Fruit fly (Drosophila melanogaster) whole organism, prepupa: ENCODE results near the gene CG7692.

Source experiments
- Blimp-1 ChIP-seq: fragments of 200-800 bp; sonication (Bioruptor generic); optimal IDR thresholded peaks from 3 replicates; lab custom pipeline; 2017; ENCODE audit warnings: missing biosample characterization, missing genetic modification characterization, mild to moderate bottlenecking, moderate library complexity, missing genetic modification reagents
- CG10631 ChIP-seq: fragments of 200-800 bp; sonication (Bioruptor generic); optimal IDR thresholded peaks from 2 replicates; lab custom pipeline; 2016; ENCODE audit warnings: missing biosample characterization, missing genetic modification characterization
- CG10669 ChIP-seq: fragments of 200-800 bp; sonication (Bioruptor generic); optimal IDR thresholded peaks from 3 replicates; lab custom pipeline; 2018; ENCODE audit warnings: missing biosample characterization, mild to moderate bottlenecking, missing genetic modification characterization, moderate library complexity
- CG11294 ChIP-seq: fragments of 200-800 bp; sonication (Bioruptor generic); IDR thresholded peaks from 2 replicates; pipeline ENCODE4 v1.3.6; 2022; ENCODE audit warnings: missing biosample characterization, missing genetic modification characterization
- CG11762 ChIP-seq: fragments of 200-800 bp; sonication (Bioruptor generic); optimal IDR thresholded peaks from 3 replicates; lab custom pipeline; 2016; ENCODE audit warnings: missing biosample characterization, missing genetic modification characterization; ENCODE audit not compliant: insufficient read depth
- CG15336 ChIP-seq: fragments of 200-800 bp; sonication (Bioruptor generic); IDR thresholded peaks from 2 replicates; pipeline ENCODE4 v1.3.6; 2022; ENCODE audit warnings: missing biosample characterization, missing genetic modification characterization
- CG1621 ChIP-seq: fragments of 200-800 bp; sonication (Bioruptor generic); optimal IDR thresholded peaks from 3 replicates; lab custom pipeline; 2018; ENCODE audit warnings: missing biosample characterization, mild to moderate bottlenecking, missing genetic modification characterization
- CG34406 ChIP-seq: fragments of 200-800 bp; sonication (Bioruptor generic); optimal IDR thresholded peaks from 3 replicates; lab custom pipeline; 2016; ENCODE audit warnings: missing biosample characterization, missing genetic modification characterization
- CG3919 ChIP-seq: fragments of 200-800 bp; sonication (Bioruptor generic); optimal IDR thresholded peaks from 3 replicates; lab custom pipeline; 2016; ENCODE audit warnings: missing biosample characterization, missing genetic modification characterization
- CG4318 ChIP-seq: fragments of 200-800 bp; sonication (Bioruptor generic); optimal IDR thresholded peaks from 3 replicates; lab custom pipeline; 2017; ENCODE audit warnings: missing biosample characterization, mild to moderate bottlenecking, missing genetic modification characterization
- CG6163 ChIP-seq: fragments of 200-800 bp; sonication (Bioruptor generic); IDR thresholded peaks from 3 replicates; pipeline ENCODE4 v1.3.6; 2022; ENCODE audit warnings: missing biosample characterization, missing genetic modification characterization
- CG6276 ChIP-seq: fragments of 200-800 bp; sonication (Bioruptor generic); optimal IDR thresholded peaks from 2 replicates; lab custom pipeline; 2017; ENCODE audit warnings: missing biosample characterization, mild to moderate bottlenecking, missing genetic modification characterization
- CG6808 ChIP-seq: fragments of 200-800 bp; sonication (Bioruptor generic); optimal IDR thresholded peaks from 3 replicates; lab custom pipeline; 2017; ENCODE audit warnings: missing biosample characterization, missing genetic modification characterization, mild to moderate bottlenecking, moderate library complexity, missing genetic modification reagents
- CG7368 ChIP-seq: fragments of 200-800 bp; sonication (Bioruptor generic); optimal IDR thresholded peaks from 3 replicates; lab custom pipeline; 2016; ENCODE audit warnings: missing biosample characterization, missing genetic modification characterization
- CG8119 ChIP-seq: fragments of 200-800 bp; sonication (Bioruptor generic); IDR thresholded peaks from 3 replicates; pipeline ENCODE4 v1.3.6; 2022; ENCODE audit warnings: missing biosample characterization, missing genetic modification characterization
- CG8319 ChIP-seq: fragments of 200-800 bp; sonication (Bioruptor generic); optimal IDR thresholded peaks from 3 replicates; lab custom pipeline; 2016; ENCODE audit warnings: missing biosample characterization, missing genetic modification characterization
- CG8632 ChIP-seq: fragments of 200-800 bp; sonication (Bioruptor generic); optimal IDR thresholded peaks from 3 replicates; lab custom pipeline; 2016; ENCODE audit warnings: missing biosample characterization, missing genetic modification characterization
- CG9139 ChIP-seq: fragments of 200-800 bp; sonication (Bioruptor generic); optimal IDR thresholded peaks from 3 replicates; lab custom pipeline; 2017; ENCODE audit warnings: missing biosample characterization, mild to moderate bottlenecking, missing genetic modification characterization
- Eip75B ChIP-seq: fragments of 200-800 bp; sonication (Bioruptor generic); optimal IDR thresholded peaks from 3 replicates; lab custom pipeline; 2016; ENCODE audit warnings: missing biosample characterization, missing genetic modification characterization
- Eip78C ChIP-seq: fragments of 200-800 bp; sonication (Bioruptor generic); peaks from one replicate; lab custom pipeline; 2016; ENCODE audit warnings: missing biosample characterization, missing genetic modification characterization
- Ets21C ChIP-seq: fragments of 200-800 bp; sonication (Bioruptor generic); optimal IDR thresholded peaks from 3 replicates; lab custom pipeline; 2016; ENCODE audit warnings: missing biosample characterization, missing genetic modification characterization
- Hr38 ChIP-seq: sonication (Bioruptor generic); optimal IDR thresholded peaks from 2 replicates; lab custom pipeline; 2016; ENCODE audit warnings: missing biosample characterization, missing genetic modification characterization
- Hr4 ChIP-seq: fragments of 200-800 bp; sonication (Bioruptor generic); optimal IDR thresholded peaks from 3 replicates; lab custom pipeline; 2016; ENCODE audit warnings: missing biosample characterization, missing genetic modification characterization
- Lpt ChIP-seq: fragments of 200-800 bp; sonication (Bioruptor generic); optimal IDR thresholded peaks from 3 replicates; lab custom pipeline; 2016; ENCODE audit warnings: missing biosample characterization, missing genetic modification characterization
- Met ChIP-seq: fragments of 200-800 bp; sonication (Bioruptor generic); optimal IDR thresholded peaks from 3 replicates; lab custom pipeline; 2016; ENCODE audit warnings: missing biosample characterization, missing genetic modification characterization
- Smox ChIP-seq: fragments of 200-800 bp; sonication (Bioruptor generic); optimal IDR thresholded peaks from 3 replicates; lab custom pipeline; 2016; ENCODE audit warnings: missing biosample characterization, missing genetic modification characterization
- Sox102F ChIP-seq: fragments of 200-800 bp; sonication (Bioruptor generic); optimal IDR thresholded peaks from 2 replicates; lab custom pipeline; 2016; ENCODE audit warnings: missing biosample characterization, mild to moderate bottlenecking, missing genetic modification characterization
- achi ChIP-seq: fragments of 200-800 bp; sonication (Bioruptor generic); optimal IDR thresholded peaks from 3 replicates; lab custom pipeline; 2016; ENCODE audit warnings: missing biosample characterization, missing genetic modification characterization
- eg ChIP-seq: fragments of 200-800 bp; sonication (Bioruptor generic); IDR thresholded peaks from 3 replicates; pipeline ENCODE4 v1.3.6; 2022; ENCODE audit warnings: missing biosample characterization, missing genetic modification characterization
- fd59A ChIP-seq: fragments of 200-800 bp; sonication (Bioruptor generic); optimal IDR thresholded peaks from 2 replicates; lab custom pipeline; 2017; ENCODE audit warnings: missing biosample characterization, mild to moderate bottlenecking, missing genetic modification characterization, missing genetic modification reagents
- fkh ChIP-seq: fragments of 200-800 bp; sonication (Bioruptor generic); optimal IDR thresholded peaks from 3 replicates; lab custom pipeline; 2017; ENCODE audit warnings: missing biosample characterization, mild to moderate bottlenecking, missing genetic modification characterization, moderate library complexity
- lz ChIP-seq: fragments of 200-800 bp; sonication (Bioruptor generic); optimal IDR thresholded peaks from 3 replicates; lab custom pipeline; 2016; ENCODE audit warnings: missing biosample characterization, missing genetic modification characterization
- net ChIP-seq: fragments of 200-800 bp; sonication (Bioruptor generic); optimal IDR thresholded peaks from 3 replicates; lab custom pipeline; 2016; ENCODE audit warnings: missing biosample characterization, missing genetic modification characterization
- salr ChIP-seq, 2 experiments: fragments of 200-800 bp; sonication (Bioruptor generic); optimal IDR thresholded peaks; 3 replicates each; lab custom pipeline; 2016 to 2018; ENCODE audit warnings: missing biosample characterization in 2 of 2, missing genetic modification characterization in 2 of 2, mild to moderate bottlenecking in 1 of 2
- spab ChIP-seq: fragments of 200-800 bp; sonication (Bioruptor generic); optimal IDR thresholded peaks from 2 replicates; lab custom pipeline; 2017; ENCODE audit warnings: missing biosample characterization, mild to moderate bottlenecking, missing genetic modification characterization, missing genetic modification reagents
- ss ChIP-seq, 2 experiments: fragments of 200-800 bp; sonication (Bioruptor generic); optimal IDR thresholded peaks; 2 replicates in 1 of 2; 3 replicates in 1 of 2; lab custom pipeline; 2017 to 2018; ENCODE audit warnings: mild to moderate bottlenecking in 2 of 2, missing biosample characterization in 2 of 2, missing genetic modification characterization in 2 of 2, moderate library complexity in 1 of 2
- vri ChIP-seq: fragments of 200-800 bp; sonication (Bioruptor generic); optimal IDR thresholded peaks from 3 replicates; lab custom pipeline; 2016; ENCODE audit warnings: missing biosample characterization, mild to moderate bottlenecking, missing genetic modification characterization

Gene CG7692

DNA sequence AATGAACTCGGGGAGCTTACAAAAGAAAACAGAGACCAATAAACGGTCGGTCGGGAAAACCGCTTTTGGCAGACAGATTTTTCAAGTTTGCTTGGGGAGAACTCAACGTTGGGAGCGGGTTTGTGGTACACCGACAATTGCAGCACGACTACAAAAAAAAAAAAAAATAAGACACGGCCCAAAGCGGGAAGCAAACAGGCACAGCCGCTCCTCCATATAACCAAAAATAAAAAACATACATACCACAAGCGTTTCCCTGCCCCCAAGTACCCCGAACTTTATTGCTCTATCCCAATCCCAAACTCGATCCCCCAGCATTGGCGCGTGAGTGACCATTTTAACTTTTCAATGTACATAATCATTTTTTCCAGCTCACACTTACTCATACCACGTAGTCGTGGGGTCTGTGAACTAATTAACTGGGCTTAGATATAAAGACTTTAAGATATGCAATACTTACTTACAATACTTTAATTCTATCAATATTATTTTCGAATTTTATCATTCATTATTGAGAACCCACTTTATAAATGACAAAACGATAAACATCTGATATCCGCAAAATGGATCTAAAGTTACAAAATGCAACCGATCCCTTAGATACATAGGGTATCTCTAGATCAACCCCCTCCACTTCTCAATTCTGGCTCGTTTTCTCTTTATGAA, 23.5 kb downstream of the CG7692 start (continued):
- TF ChIP-seq CG4318 (GFP tag; lab: Kevin White, UChicago): no peak
- TF ChIP-seq CG3919 (GFP tag; lab: Kevin White, UChicago): no peak
- no peak for TF ChIP-seq Ets21C
- TF ChIP-seq Met: no peak
- TF ChIP-seq CG1621: no peak
- TF ChIP-seq CG8119: peak; percentile 46; the same call in 2 of the 3 replicates
- no peak for TF ChIP-seq Eip75B
- TF ChIP-seq vri (GFP tag; lab: Kevin White, UChicago): no peak
- TF ChIP-seq CG10669 (GFP tag; lab: Kevin White, UChicago): no peak
- TF ChIP-seq CG34406 (GFP tag; lab: Kevin White, UChicago): no peak
- peak in 1 of 2 experiments; percentile 45 for TF ChIP-seq salr (GFP tag; optimal IDR thresholded peaks at IDR 0.05; lab: Kevin White, UChicago)
- TF ChIP-seq CG8319 (GFP tag; lab: Kevin White, UChicago): no peak
- no peak for TF ChIP-seq CG6276 (GFP tag; lab: Kevin White, UChicago)
- no peak for TF ChIP-seq net
- TF ChIP-seq CG15336 (GFP tag; lab: Robert Waterston, UW): peak; percentile 59; the same call in 1 of the 2 replicates

DNA sequence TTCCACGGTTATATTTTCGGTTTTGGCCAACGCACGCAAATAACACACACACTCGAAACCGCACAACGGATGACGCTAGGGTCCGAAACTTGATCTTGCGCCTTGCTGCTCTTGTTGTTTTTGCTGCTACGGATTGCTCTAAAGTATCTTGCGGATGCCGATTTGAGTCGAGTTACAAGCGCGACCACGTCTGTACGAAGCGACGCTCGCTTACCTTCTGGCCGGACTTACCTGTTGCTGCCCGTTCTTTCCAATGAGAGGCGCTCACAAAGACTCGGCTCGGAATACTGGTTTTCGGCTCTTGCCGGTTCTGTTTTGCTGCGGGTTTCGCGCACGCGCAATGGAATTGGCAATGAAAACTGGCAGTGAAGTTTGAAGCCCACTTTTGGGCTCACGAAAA, 27.7 kb downstream of the CG7692 start, which contains the start of gene Cad74A:
TSS of gene Cad74A (minus strand) at position 220 of the 400 bp plus-strand sequence.
- TF ChIP-seq CG15336 (GFP tag; lab: Robert Waterston, UW): peak; percentile 55; the same call in 1 of the 2 replicates
- peak in 1 of 2 experiments; percentile 46 for TF ChIP-seq ss (GFP tag; optimal IDR thresholded peaks at IDR 0.05; lab: Kevin White, UChicago)
- peak; percentile 51; the same call in 2 of the 3 replicates for TF ChIP-seq CG6163 (GFP tag; lab: Robert Waterston, UW)
- TF ChIP-seq Eip75B: peak; percentile 18
- no peak for TF ChIP-seq CG10669 (GFP tag; lab: Kevin White, UChicago)
- TF ChIP-seq fd59A: no peak
- peak; percentile 52; the same call in 2 of the 3 replicates for TF ChIP-seq eg (GFP tag; lab: Robert Waterston, UW)
- TF ChIP-seq Lpt (GFP tag; lab: Kevin White, UChicago): peak; percentile 32
- TF ChIP-seq Eip78C (GFP tag; lab: Kevin White, UChicago): peak; percentile 86
- TF ChIP-seq Hr38 (GFP tag; lab: Kevin White, UChicago): no peak
- peak; percentile 91 for TF ChIP-seq CG1621
- peak; percentile 8 for TF ChIP-seq fkh (GFP tag; lab: Kevin White, UChicago)
- TF ChIP-seq CG8119: peak; percentile 51; the same call in 2 of the 3 replicates

DNA sequence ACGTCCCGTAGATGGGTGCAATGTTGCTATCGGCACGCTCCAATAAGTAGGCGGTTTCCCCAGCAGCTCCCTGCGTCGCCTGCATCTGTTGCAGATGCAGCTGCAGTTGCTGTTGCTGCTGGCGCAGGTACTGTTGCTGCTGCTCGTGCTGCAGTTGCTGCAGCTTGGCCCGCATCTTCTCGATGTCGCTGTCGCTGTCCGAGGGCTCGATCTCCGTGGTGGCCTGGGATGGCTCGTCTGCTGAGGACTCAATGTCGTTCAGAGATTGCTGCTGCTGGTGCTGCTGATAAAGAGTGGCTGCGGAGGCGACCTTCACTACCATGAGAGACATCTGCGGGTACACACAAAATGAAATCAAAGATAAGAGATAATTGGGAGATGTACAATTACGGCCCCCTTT, 30.4 kb downstream of the CG7692 start:
- TF ChIP-seq CG11294 (GFP tag; lab: Robert Waterston, UW): no peak
- peak in 1 of 2 experiments; percentile 86 for TF ChIP-seq ss (GFP tag; optimal IDR thresholded peaks at IDR 0.05; lab: Kevin White, UChicago)

DNA sequence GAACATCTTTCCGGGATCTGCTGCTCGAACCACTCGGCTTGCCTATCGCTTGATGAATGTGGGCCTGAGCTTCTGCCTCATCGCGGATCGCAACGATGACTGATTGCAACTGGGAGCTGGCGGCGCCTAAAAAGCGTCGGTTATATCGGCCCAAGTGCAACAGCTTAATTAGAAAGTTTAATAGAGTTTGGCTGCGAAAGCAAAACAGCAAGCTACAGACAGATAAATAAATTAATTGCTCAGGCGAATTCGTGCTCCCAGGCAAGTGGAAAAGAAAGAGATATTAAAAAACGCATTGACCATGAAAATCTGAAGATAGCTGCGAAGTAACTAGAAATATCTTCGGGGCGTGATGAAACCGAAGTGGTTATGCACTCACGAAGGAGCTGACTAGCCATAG, 31.0 kb downstream of the CG7692 start, which contains the start of gene CG13728:
TSS of gene CG13728 (minus strand) at position 101 of the 400 bp plus-strand sequence.
- TF ChIP-seq Hr4 (GFP tag; lab: Kevin White, UChicago) (no peak), achi (no peak), spab (no peak), Sox102F (GFP tag; lab: Kevin White, UChicago) (no peak), Blimp-1 (GFP tag; lab: Kevin White, UChicago) (no peak), Eip78C (GFP tag; lab: Kevin White, UChicago) (no peak), net (no peak), salr (GFP tag; optimal IDR thresholded peaks at IDR 0.05; lab: Kevin White, UChicago) (no peak), Smox (GFP tag; lab: Kevin White, UChicago) (no peak), CG11762 (GFP tag; lab: Kevin White, UChicago) (no peak), CG8632 (no peak), CG10631 (no peak), CG6808 (GFP tag; lab: Kevin White, UChicago) (no peak), CG9139 (GFP tag; lab: Kevin White, UChicago) (no peak), lz (no peak), CG7368 (GFP tag; lab: Kevin White, UChicago) (no peak), CG6276 (GFP tag; lab: Kevin White, UChicago) (no peak), Met (no peak)
